Fruit fly (Drosophila melanogaster): ENCODE data around the gene Spn28F.

Gene Spn28F

DNA sequence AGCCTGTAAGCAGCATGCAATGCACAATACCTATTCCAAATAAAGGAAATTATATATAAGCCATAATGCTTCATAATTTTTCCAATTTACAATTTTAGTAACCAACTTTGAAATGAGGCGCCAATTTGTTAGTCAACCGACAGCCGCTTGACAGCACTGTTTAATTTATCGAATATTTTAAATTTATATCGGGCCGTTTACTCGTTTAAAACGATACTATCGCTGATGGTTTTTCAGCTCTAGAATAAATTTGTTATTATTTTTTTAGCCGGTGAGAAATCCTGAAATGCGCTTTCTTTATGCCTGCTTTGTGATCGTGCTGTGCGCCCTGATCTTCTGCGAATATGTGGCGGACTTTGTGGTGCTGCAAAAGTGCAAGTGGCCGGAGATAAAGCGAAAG is 42.8 kb downstream of the Spn28F start, which contains the start of gene PGAP5 (continued):
- TF ChIP-seq inv (GFP tag; IDR thresholded peaks at IDR 0.05; ENCODE audit: partially characterized antibody) (peak; percentile 87), BEAF-32 (GFP tag; optimal IDR thresholded peaks at IDR 0.05) (peak; percentile 91), unc-4 (GFP tag; IDR thresholded peaks at IDR 0.05; ENCODE audit: partially characterized antibody) (peak; percentile 98), Sry-δ (GFP tag; optimal IDR thresholded peaks at IDR 0.05) (peak; percentile 91), HmgZ (tag; optimal IDR thresholded peaks at IDR 0.05) (peak; percentile 54), Dll (GFP tag; IDR thresholded peaks at IDR 0.05; ENCODE audit: partially characterized antibody) (peak; percentile 96), CG14710 (tag; optimal IDR thresholded peaks at IDR 0.05) (peak; percentile 56), Hr78 (GFP tag; optimal IDR thresholded peaks at IDR 0.05) (no peak), Bgb (GFP tag; IDR thresholded peaks at IDR 0.05; ENCODE audit: partially characterized antibody) (peak; percentile 95), CG13894 (tag; optimal IDR thresholded peaks at IDR 0.05) (no peak), pnt (GFP tag; optimal IDR thresholded peaks at IDR 0.05) (no peak), CG7357 (GFP tag; IDR thresholded peaks at IDR 0.05) (no peak), CG6683 (GFP tag; optimal IDR thresholded peaks at IDR 0.05) (no peak), CG4617 (GFP tag; optimal IDR thresholded peaks at IDR 0.05; ENCODE audit: borderline replicate concordance) (peak; percentile 35), Hmx (GFP tag; optimal IDR thresholded peaks at IDR 0.05) (no peak), CG10147 (GFP tag; optimal IDR thresholded peaks at IDR 0.05) (no peak), Scr (GFP tag; IDR thresholded peaks at IDR 0.05; ENCODE audit: partially characterized antibody) (peak; percentile 93), Sry-β (GFP tag; optimal IDR thresholded peaks at IDR 0.05) (no peak), CG14860 (GFP tag; IDR thresholded peaks at IDR 0.05; ENCODE audit: partially characterized antibody) (peak; percentile 85), Sin3A (optimal IDR thresholded peaks at IDR 0.05) (peak; percentile 61), Med (GFP tag) (peak; percentile 86), knrl (GFP tag; IDR thresholded peaks at IDR 0.05; ENCODE audit: partially characterized antibody) (peak; percentile 91), CG2116 (GFP tag; optimal IDR thresholded peaks at IDR 0.05) (peak; percentile 56), CG6791 (GFP tag; IDR thresholded peaks at IDR 0.05; ENCODE audit: partially characterized antibody) (peak; percentile 94), sens (GFP tag) (peak; percentile 84), Fer2 (tag; optimal IDR thresholded peaks at IDR 0.05) (no peak), ato (GFP tag; IDR thresholded peaks at IDR 0.05; ENCODE audit: partially characterized antibody) (peak; percentile 85), CG10267 (tag; optimal IDR thresholded peaks at IDR 0.05) (peak; percentile 93), CG34376 (GFP tag; optimal IDR thresholded peaks at IDR 0.05) (peak; percentile 24), CG12071 (GFP tag; optimal IDR thresholded peaks at IDR 0.05) (no peak), CG7963 (GFP tag; IDR thresholded peaks at IDR 0.05; ENCODE audit: partially characterized antibody) (peak; percentile 85), zfh2 (GFP tag; optimal IDR thresholded peaks at IDR 0.05) (peak; percentile 2), CG15514 (GFP tag; optimal IDR thresholded peaks at IDR 0.05) (peak; percentile 69), NC2β (GFP tag; optimal IDR thresholded peaks at IDR 0.05) (peak; percentile 5), hbn (GFP tag; IDR thresholded peaks at IDR 0.05; ENCODE audit: partially characterized antibody) (peak; percentile 98), nerfin-2 (GFP tag; IDR thresholded peaks at IDR 0.05; ENCODE audit: partially characterized antibody) (peak; percentile 74), sim (GFP tag; IDR thresholded peaks at IDR 0.05) (no peak), CG3847 (GFP tag; IDR thresholded peaks at IDR 0.05) (peak; percentile 74), vnd (GFP tag; IDR thresholded peaks at IDR 0.05; ENCODE audit: partially characterized antibody) (peak; percentile 87), Abd-B (GFP tag; optimal IDR thresholded peaks at IDR 0.05) (no peak), CG42726 (GFP tag; IDR thresholded peaks at IDR 0.05; ENCODE audit: partially characterized antibody) (peak; percentile 92), CG4854 (GFP tag; optimal IDR thresholded peaks at IDR 0.05) (peak; percentile 2), bab2 (GFP tag; optimal IDR thresholded peaks at IDR 0.05) (peak; percentile 1), CG18011 (GFP tag; optimal IDR thresholded peaks at IDR 0.05) (peak; percentile 10), CG1602 (GFP tag; optimal IDR thresholded peaks at IDR 0.05) (no peak), bbx (GFP tag; IDR thresholded peaks at IDR 0.05; ENCODE audit: partially characterized antibody) (peak; percentile 94), CG34224 (GFP tag; IDR thresholded peaks at IDR 0.05; ENCODE audit: partially characterized antibody) (peak; percentile 98), MBD-R2 (GFP tag; IDR thresholded peaks at IDR 0.05) (peak; percentile 93)
